Comparison of ENCODE assay signal across 6 worm cellular contexts in genomic region chrX:17063749-17064252, ce11.
A peak's percentile ranks its signal among the peaks of the same experiment; 100 is the strongest.
TF ChIP-seq lines count a peak whose summit lies in the region.

No protein-coding gene starts in this region.

TF ChIP-seq in whole organism, L1 larva, 84 proteins besides CTCF, POLR2A, EP300 and RAD21 (continues in another document):
- TF ChIP-seq nhr-19 (GFP tag; conservative IDR thresholded peaks at IDR 0.05; lab: Robert Waterston, UW), result peak; percentile 80
- TF ChIP-seq nhr-20 (tag; optimal IDR thresholded peaks at IDR 0.05; lab: Kevin White, UChicago), result peak; percentile 94
- TF ChIP-seq nhr-77 (tag; optimal IDR thresholded peaks at IDR 0.05; lab: Kevin White, UChicago), result no peak
- TF ChIP-seq egl-13 (tag; optimal IDR thresholded peaks at IDR 0.05; lab: Kevin White, UChicago), result no peak
- peak; percentile 46 for TF ChIP-seq nhr-47 (tag; optimal IDR thresholded peaks at IDR 0.05; lab: Kevin White, UChicago)
- TF ChIP-seq nhr-85 (tag; lab: Kevin White, UChicago), result peak; percentile 97
- TF ChIP-seq blmp-1 (tag; optimal IDR thresholded peaks at IDR 0.05; lab: Kevin White, UChicago), result peak; percentile 82
- peak; percentile 46 for TF ChIP-seq irx-1 (tag; optimal IDR thresholded peaks at IDR 0.05; lab: Kevin White, UChicago)
- no peak for TF ChIP-seq ceh-8 (GFP tag; optimal IDR thresholded peaks at IDR 0.05; lab: Kevin White, UChicago)
- no peak for TF ChIP-seq sox-4 (tag; optimal IDR thresholded peaks at IDR 0.05; lab: Kevin White, UChicago)
- TF ChIP-seq unc-30 (tag; optimal IDR thresholded peaks at IDR 0.05; lab: Kevin White, UChicago), result no peak
- no peak for TF ChIP-seq isw-1 (GFP tag; IDR thresholded peaks at IDR 0.05; lab: Robert Waterston, UW)
- peak in 1 of 2 experiments; percentile 97 for TF ChIP-seq mdl-1 (tag; optimal IDR thresholded peaks at IDR 0.05; lab: Kevin White, UChicago)
- TF ChIP-seq lir-3 (tag; optimal IDR thresholded peaks at IDR 0.05; lab: Kevin White, UChicago; ENCODE audit: poor library complexity), result peak; percentile 38
- peak; percentile 16 for TF ChIP-seq swsn-7 (tag; optimal IDR thresholded peaks at IDR 0.05; lab: Kevin White, UChicago)
- no peak for TF ChIP-seq mab-9 (GFP tag; IDR thresholded peaks at IDR 0.05; lab: Robert Waterston, UW)

TF ChIP-seq in whole organism, L2 larva, 48 proteins besides CTCF, POLR2A, EP300 and RAD21 (continues in another document):
- TF ChIP-seq mbf-1 (tag; optimal IDR thresholded peaks at IDR 0.05; lab: Kevin White, UChicago), result no peak
- TF ChIP-seq lin-11 (tag; optimal IDR thresholded peaks at IDR 0.05; lab: Kevin White, UChicago), result no peak
- peak; percentile 82 for TF ChIP-seq fos-1 (tag; optimal IDR thresholded peaks at IDR 0.05; lab: Kevin White, UChicago)
- TF ChIP-seq unc-55 (GFP tag; optimal IDR thresholded peaks at IDR 0.05; lab: Kevin White, UChicago), result no peak
- peak; percentile 33 for TF ChIP-seq nhr-25 (tag; optimal IDR thresholded peaks at IDR 0.05; lab: Kevin White, UChicago)
- TF ChIP-seq ztf-11 (tag; optimal IDR thresholded peaks at IDR 0.05; lab: Kevin White, UChicago), result no peak
- peak; percentile 82 for TF ChIP-seq sma-3 (GFP tag; optimal IDR thresholded peaks at IDR 0.05; lab: Kevin White, UChicago)
- TF ChIP-seq egl-27 (tag; optimal IDR thresholded peaks at IDR 0.05; lab: Kevin White, UChicago), result peak; percentile 6
- peak; percentile 75 for TF ChIP-seq nhr-21 (tag; optimal IDR thresholded peaks at IDR 0.05; lab: Kevin White, UChicago)
- peak; percentile 64 for TF ChIP-seq nhr-129 (tag; optimal IDR thresholded peaks at IDR 0.05; lab: Kevin White, UChicago)
- peak; percentile 59 for TF ChIP-seq F13H6.1 (tag; optimal IDR thresholded peaks at IDR 0.05; lab: Kevin White, UChicago)
- peak; percentile 53 to 81 for TF ChIP-seq mdl-1 (tag; optimal IDR thresholded peaks at IDR 0.05; lab: Kevin White, UChicago)
- no peak for TF ChIP-seq lin-13 (GFP tag; optimal IDR thresholded peaks at IDR 0.05; lab: Kevin White, UChicago)
- TF ChIP-seq C34F6.9 (tag; optimal IDR thresholded peaks at IDR 0.05; lab: Kevin White, UChicago), result peak; percentile 19
- peak; percentile 40 for TF ChIP-seq blmp-1 (tag; optimal IDR thresholded peaks at IDR 0.05; lab: Kevin White, UChicago; ENCODE audit: insufficient read depth)
- TF ChIP-seq ztf-4 (tag; optimal IDR thresholded peaks at IDR 0.05; lab: Kevin White, UChicago), result no peak

TF ChIP-seq in whole organism, L3 larva, 47 proteins besides CTCF, POLR2A, EP300 and RAD21 (continues in another document):
- no peak for TF ChIP-seq tbx-2 (tag; optimal IDR thresholded peaks at IDR 0.05; lab: Kevin White, UChicago)
- TF ChIP-seq pqm-1 (tag; optimal IDR thresholded peaks at IDR 0.05; lab: Kevin White, UChicago), result peak; percentile 93
- no peak for TF ChIP-seq fkh-10 (GFP tag; optimal IDR thresholded peaks at IDR 0.05; lab: Kevin White, UChicago)
- no peak for TF ChIP-seq sea-2 (GFP tag; optimal IDR thresholded peaks at IDR 0.05; lab: Kevin White, UChicago)
- TF ChIP-seq unc-62 (GFP tag; optimal IDR thresholded peaks at IDR 0.05; lab: Kevin White, UChicago), result no peak
- no peak for TF ChIP-seq ztf-11 (tag; optimal IDR thresholded peaks at IDR 0.05; lab: Kevin White, UChicago)
- TF ChIP-seq egl-5 (tag; optimal IDR thresholded peaks at IDR 0.05; lab: Kevin White, UChicago), result no peak
- TF ChIP-seq nhr-25 (tag; optimal IDR thresholded peaks at IDR 0.05; lab: Kevin White, UChicago), result peak; percentile 22
- no peak for TF ChIP-seq unc-39 (tag; optimal IDR thresholded peaks at IDR 0.05; lab: Kevin White, UChicago)
- peak; percentile 27 for TF ChIP-seq ama-1 (optimal IDR thresholded peaks at IDR 0.05; lab: Kevin White, UChicago)
- peak; percentile 82 for TF ChIP-seq elt-2 (tag; optimal IDR thresholded peaks at IDR 0.05; lab: Kevin White, UChicago)
- peak; percentile 32 for TF ChIP-seq nfya-1 (tag; optimal IDR thresholded peaks at IDR 0.05; lab: Kevin White, UChicago; ENCODE audit: insufficient read depth)
- no peak for TF ChIP-seq ceh-82 (tag; optimal IDR thresholded peaks at IDR 0.05; lab: Kevin White, UChicago)
- no peak for TF ChIP-seq nhr-28 (tag; optimal IDR thresholded peaks at IDR 0.05; lab: Kevin White, UChicago)
- TF ChIP-seq mml-1 (tag; optimal IDR thresholded peaks at IDR 0.05; lab: Kevin White, UChicago), result no peak
- no peak for TF ChIP-seq elt-1 (tag; optimal IDR thresholded peaks at IDR 0.05; lab: Kevin White, UChicago)

TF ChIP-seq in whole organism, L4 larva, 104 proteins besides CTCF, POLR2A, EP300 and RAD21 (continues in another document):
- no peak for TF ChIP-seq nhr-10 (tag; optimal IDR thresholded peaks at IDR 0.05; lab: Kevin White, UChicago)
- peak; percentile 63 for TF ChIP-seq lin-1 (GFP tag; IDR thresholded peaks at IDR 0.05; lab: Robert Waterston, UW)
- TF ChIP-seq zfp-2 (tag; optimal IDR thresholded peaks at IDR 0.05; lab: Kevin White, UChicago), result no peak
- TF ChIP-seq duxl-1 (tag; optimal IDR thresholded peaks at IDR 0.05; lab: Kevin White, UChicago; ENCODE audit: poor library complexity), result no peak
- no peak for TF ChIP-seq ceh-62 (tag; optimal IDR thresholded peaks at IDR 0.05; lab: Kevin White, UChicago)
- TF ChIP-seq F26F4.8 (GFP tag; conservative IDR thresholded peaks at IDR 0.05; lab: Robert Waterston, UW), result no peak
- TF ChIP-seq nhr-28 (tag; optimal IDR thresholded peaks at IDR 0.05; lab: Kevin White, UChicago), result peak; percentile 92
- peak in 1 of 2 experiments; percentile 94 for TF ChIP-seq unc-62 (GFP tag; optimal IDR thresholded peaks at IDR 0.05 in 1 of 2; lab: Kevin White, UChicago)
- no peak for TF ChIP-seq unc-62 (tag; optimal IDR thresholded peaks at IDR 0.05; lab: Kevin White, UChicago)
- TF ChIP-seq nhr-111 (GFP tag; optimal IDR thresholded peaks at IDR 0.05; lab: Kevin White, UChicago), result no peak
- peak; percentile 84 for TF ChIP-seq dve-1 (tag; optimal IDR thresholded peaks at IDR 0.05; lab: Kevin White, UChicago; ENCODE audit: insufficient read depth)
- TF ChIP-seq jun-1 (tag; optimal IDR thresholded peaks at IDR 0.05; lab: Kevin White, UChicago), result peak; percentile 16
- TF ChIP-seq dmd-9 (GFP tag; IDR thresholded peaks at IDR 0.05; lab: Robert Waterston, UW), result no peak
- TF ChIP-seq arid-1 (GFP tag; conservative IDR thresholded peaks at IDR 0.05; lab: Robert Waterston, UW), result no peak
- TF ChIP-seq lin-15B (tag; optimal IDR thresholded peaks at IDR 0.05; lab: Kevin White, UChicago), result no peak
- peak; percentile 2 for TF ChIP-seq ama-1 (optimal IDR thresholded peaks at IDR 0.05; lab: Kevin White, UChicago)
- TF ChIP-seq madf-9 (GFP tag; conservative IDR thresholded peaks at IDR 0.05; lab: Robert Waterston, UW), result peak; percentile 46; the same call in 1 of the 2 replicates

TF ChIP-seq in whole organism, late embryonic, 69 proteins besides CTCF, POLR2A, EP300 and RAD21:
- no peak for TF ChIP-seq ref-2 (tag; optimal IDR thresholded peaks at IDR 0.05; lab: Kevin White, UChicago)
- no peak for TF ChIP-seq madf-2 (tag; optimal IDR thresholded peaks at IDR 0.05; lab: Kevin White, UChicago)
- TF ChIP-seq nhr-232 (tag; optimal IDR thresholded peaks at IDR 0.05; lab: Kevin White, UChicago), result no peak
- no peak for TF ChIP-seq F13H6.1 (tag; optimal IDR thresholded peaks at IDR 0.05; lab: Kevin White, UChicago)
- no peak for TF ChIP-seq sox-2 (GFP tag; IDR thresholded peaks at IDR 0.05; lab: Robert Waterston, UW)
- TF ChIP-seq elt-4 (tag; optimal IDR thresholded peaks at IDR 0.05; lab: Kevin White, UChicago), result no peak
- TF ChIP-seq C38D4.7 (GFP tag; optimal IDR thresholded peaks at IDR 0.05; lab: Kevin White, UChicago), result no peak
- peak; percentile 48 for TF ChIP-seq elt-2 (tag; optimal IDR thresholded peaks at IDR 0.05; lab: Kevin White, UChicago)
- no peak for TF ChIP-seq ahr-1 (tag; optimal IDR thresholded peaks at IDR 0.05; lab: Kevin White, UChicago)
- no peak for TF ChIP-seq ceh-22 (tag; optimal IDR thresholded peaks at IDR 0.05; lab: Kevin White, UChicago)
- TF ChIP-seq hlh-30 (tag; optimal IDR thresholded peaks at IDR 0.05; lab: Kevin White, UChicago; ENCODE audit: insufficient read depth), result peak; percentile 42
- no peak for TF ChIP-seq ceh-31 (tag; optimal IDR thresholded peaks at IDR 0.05; lab: Kevin White, UChicago)
- TF ChIP-seq dmd-4 (tag; optimal IDR thresholded peaks at IDR 0.05; lab: Kevin White, UChicago; ENCODE audit: borderline replicate concordance), result no peak

TF ChIP-seq in whole organism, young adult, 124 proteins besides CTCF, POLR2A, EP300 and RAD21 (continues in another document):
- peak; percentile 31; the same call in 1 of the 2 replicates for TF ChIP-seq pbrm-1 (GFP tag; IDR thresholded peaks at IDR 0.05; lab: Robert Waterston, UW)
- no peak for TF ChIP-seq Y56A3A.18 (GFP tag; IDR thresholded peaks at IDR 0.05; lab: Robert Waterston, UW)
- TF ChIP-seq F22D6.2 (tag; optimal IDR thresholded peaks at IDR 0.05; lab: Kevin White, UChicago), result peak; percentile 57
- no peak for TF ChIP-seq B0261.1 (tag; optimal IDR thresholded peaks at IDR 0.05; lab: Kevin White, UChicago)
- TF ChIP-seq C06A6.2 (GFP tag; conservative IDR thresholded peaks at IDR 0.05; lab: Robert Waterston, UW), result peak; percentile 63; the same call in 1 of the 2 replicates
- TF ChIP-seq attf-5 (GFP tag; optimal IDR thresholded peaks at IDR 0.05; lab: Kevin White, UChicago), result peak; percentile 23
- TF ChIP-seq chd-7 (tag; optimal IDR thresholded peaks at IDR 0.05; lab: Kevin White, UChicago), result peak; percentile 74
- peak; percentile 28 for TF ChIP-seq lin-54 (GFP tag; optimal IDR thresholded peaks at IDR 0.05; lab: Kevin White, UChicago)
- TF ChIP-seq athp-1 (tag; optimal IDR thresholded peaks at IDR 0.05; lab: Kevin White, UChicago), result no peak
- TF ChIP-seq K11D2.4 (GFP tag; IDR thresholded peaks at IDR 0.05; lab: Robert Waterston, UW), result peak; percentile 73
- TF ChIP-seq lsy-27 (tag; optimal IDR thresholded peaks at IDR 0.05; lab: Kevin White, UChicago; ENCODE audit: borderline replicate concordance, insufficient read depth), result no peak
- TF ChIP-seq let-607 (tag; optimal IDR thresholded peaks at IDR 0.05; lab: Kevin White, UChicago), result peak in 1 of 2 experiments; percentile 32
- TF ChIP-seq tbp1 (GFP tag; optimal IDR thresholded peaks at IDR 0.05; lab: Kevin White, UChicago), result peak; percentile 59
- no peak for TF ChIP-seq sptf-2 (GFP tag; optimal IDR thresholded peaks at IDR 0.05; lab: Kevin White, UChicago)
- TF ChIP-seq zfh-2 (GFP tag; conservative IDR thresholded peaks at IDR 0.05; lab: Robert Waterston, UW), result peak; percentile 51; the same call in 1 of the 2 replicates
- TF ChIP-seq ztf-26 (tag; optimal IDR thresholded peaks at IDR 0.05; lab: Kevin White, UChicago), result peak; percentile 92
- no peak for TF ChIP-seq nhr-90 (tag; optimal IDR thresholded peaks at IDR 0.05; lab: Kevin White, UChicago)
- TF ChIP-seq dox-1 (GFP tag; IDR thresholded peaks at IDR 0.05; lab: Robert Waterston, UW), result peak; percentile 64
- TF ChIP-seq somi-1 (GFP tag; optimal IDR thresholded peaks at IDR 0.05; lab: Kevin White, UChicago), result peak; percentile 89
- TF ChIP-seq ceh-100 (GFP tag; IDR thresholded peaks at IDR 0.05; lab: Robert Waterston, UW), result no peak
- peak; percentile 40 for TF ChIP-seq F23B12.7 (tag; optimal IDR thresholded peaks at IDR 0.05; lab: Kevin White, UChicago; ENCODE audit: insufficient read depth)
- TF ChIP-seq repo-1 (tag; optimal IDR thresholded peaks at IDR 0.05; lab: Kevin White, UChicago), result no peak
- peak; percentile 87 for TF ChIP-seq nhr-80 (tag; optimal IDR thresholded peaks at IDR 0.05; lab: Kevin White, UChicago)
- no peak for TF ChIP-seq mxl-1 (tag; optimal IDR thresholded peaks at IDR 0.05; lab: Kevin White, UChicago)
